Fruit fly (Drosophila melanogaster): ENCODE data around the gene b.
A peak's percentile ranks its signal among the peaks of the same experiment; 100 is the strongest.

dm6 chr2L:13776928-13777686 is 43.9 kb upstream of the b start:
- TF ChIP-seq CG11902 (GFP tag; optimal IDR thresholded peaks at IDR 0.05) (no peak), CG11762 (GFP tag; optimal IDR thresholded peaks at IDR 0.05; ENCODE audit: insufficient read depth) (no peak), pdm3 (GFP tag; optimal IDR thresholded peaks at IDR 0.05) (no peak), ss (GFP tag; optimal IDR thresholded peaks at IDR 0.05) (no peak), CG4318 (GFP tag; optimal IDR thresholded peaks at IDR 0.05) (no peak), fd85E (GFP tag; optimal IDR thresholded peaks at IDR 0.05) (no peak), Eip78C (GFP tag) (no peak), dac (GFP tag; optimal IDR thresholded peaks at IDR 0.05) (no peak), Lpt (GFP tag; optimal IDR thresholded peaks at IDR 0.05) (peak; percentile 11), CG3919 (GFP tag; optimal IDR thresholded peaks at IDR 0.05) (no peak), dsx (GFP tag; optimal IDR thresholded peaks at IDR 0.05; ENCODE audit: poor library complexity, severe bottlenecking) (peak; percentile 53), CG6276 (GFP tag; optimal IDR thresholded peaks at IDR 0.05) (no peak)
